Fruit fly (Drosophila melanogaster): Measurements from ENCODE around the gene Cyp6d5.

dm6 chr3R:14013827-14014488, 15.1 kb upstream of the Cyp6d5 start:
- no peak for TF ChIP-seq CG31388 (GFP tag; optimal IDR thresholded peaks at IDR 0.05)
- no peak for TF ChIP-seq pita (GFP tag; optimal IDR thresholded peaks at IDR 0.05)
- TF ChIP-seq Oaz (GFP tag; IDR thresholded peaks at IDR 0.05): no peak
- TF ChIP-seq Dref (GFP tag; IDR thresholded peaks at IDR 0.05): no peak
- no peak for TF ChIP-seq Hmx (GFP tag; optimal IDR thresholded peaks at IDR 0.05)
- TF ChIP-seq stwl (tag; optimal IDR thresholded peaks at IDR 0.05): no peak
- no peak for TF ChIP-seq wor (GFP tag; IDR thresholded peaks at IDR 0.05)
- no peak for TF ChIP-seq CG33557 (GFP tag; optimal IDR thresholded peaks at IDR 0.05)
- no peak for TF ChIP-seq CG5953 (GFP tag; IDR thresholded peaks at IDR 0.05)
- TF ChIP-seq Doc2 (GFP tag; IDR thresholded peaks at IDR 0.05): no peak

Data from whole organism, embryonic.